Fruit fly (Drosophila melanogaster): Measurements from ENCODE around the gene Osi14.

Gene Osi14

dm6 chr3R:6265890-6266289 is 33.0 kb upstream of the Osi14 start, which contains the start of gene Osi10b:
TSS of gene Osi10b (plus strand) at chr3R:6266190.
- TF ChIP-seq Hr39 (GFP tag; optimal IDR thresholded peaks at IDR 0.05) (no peak), Eip75B (GFP tag; optimal IDR thresholded peaks at IDR 0.05) (no peak), Blimp-1 (GFP tag; optimal IDR thresholded peaks at IDR 0.05) (no peak), CG6854 (GFP tag; optimal IDR thresholded peaks at IDR 0.05) (no peak), CG34406 (GFP tag; optimal IDR thresholded peaks at IDR 0.05) (no peak), salr (GFP tag; optimal IDR thresholded peaks at IDR 0.05) (no peak), achi (GFP tag; optimal IDR thresholded peaks at IDR 0.05) (no peak), CG16779 (tag; optimal IDR thresholded peaks at IDR 0.05) (no peak), CG32006 (GFP tag; optimal IDR thresholded peaks at IDR 0.05) (no peak), Sox15 (GFP tag; optimal IDR thresholded peaks at IDR 0.05) (no peak), CG11902 (GFP tag; optimal IDR thresholded peaks at IDR 0.05) (no peak), Ets21C (GFP tag; optimal IDR thresholded peaks at IDR 0.05) (no peak), lz (GFP tag; optimal IDR thresholded peaks at IDR 0.05) (no peak), fkh (GFP tag; optimal IDR thresholded peaks at IDR 0.05) (no peak), dac (GFP tag; optimal IDR thresholded peaks at IDR 0.05) (no peak), eg (GFP tag; IDR thresholded peaks at IDR 0.05) (no peak), CG10631 (GFP tag; optimal IDR thresholded peaks at IDR 0.05) (no peak)

dm6 chr3R:6268657-6269056 is 30.3 kb upstream of the Osi14 start, which contains the start of gene Osi11:
TSS of gene Osi11 (minus strand) at chr3R:6268757.
- TF ChIP-seq Eip78C (GFP tag), result peak; percentile 10
- TF ChIP-seq Gug (GFP tag; IDR thresholded peaks at IDR 0.05), result no peak

dm6 chr3R:6269986-6270385 is 28.9 kb upstream of the Osi14 start:
- TF ChIP-seq eg (GFP tag; IDR thresholded peaks at IDR 0.05) (0 out of 3 replicates have a peak, but pooled peaks have one; percentile 33), CG6276 (GFP tag; optimal IDR thresholded peaks at IDR 0.05) (peak; percentile 60), achi (GFP tag; optimal IDR thresholded peaks at IDR 0.05) (no peak), ss (GFP tag; optimal IDR thresholded peaks at IDR 0.05) (no peak)

- TF ChIP-seq CG32006 (GFP tag; optimal IDR thresholded peaks at IDR 0.05), result peak; percentile 19
- TF ChIP-seq CG10631 (GFP tag; optimal IDR thresholded peaks at IDR 0.05), result no peak
These were observed 20.7 kb upstream of the Osi14 start, which contains the start of gene Osi12 for dm6 chr3R:6278231-6278630. TSS of gene Osi12 (plus strand) at chr3R:6278531.

- TF ChIP-seq Blimp-1 (GFP tag; optimal IDR thresholded peaks at IDR 0.05), result no peak
- TF ChIP-seq ss (GFP tag; optimal IDR thresholded peaks at IDR 0.05), result no peak
- no peak for TF ChIP-seq Sox15 (GFP tag; optimal IDR thresholded peaks at IDR 0.05)
- no peak for TF ChIP-seq fd85E (GFP tag; optimal IDR thresholded peaks at IDR 0.05)
- no peak for TF ChIP-seq topi (GFP tag; optimal IDR thresholded peaks at IDR 0.05)
- TF ChIP-seq CG6792 (GFP tag; optimal IDR thresholded peaks at IDR 0.05), result no peak
- TF ChIP-seq lz (GFP tag; optimal IDR thresholded peaks at IDR 0.05), result no peak
- no peak for TF ChIP-seq Eip78C (GFP tag)
- no peak for TF ChIP-seq CG11902 (GFP tag; optimal IDR thresholded peaks at IDR 0.05)
- TF ChIP-seq Eip75B (GFP tag; optimal IDR thresholded peaks at IDR 0.05), result no peak
- TF ChIP-seq cyc (GFP tag; optimal IDR thresholded peaks at IDR 0.05), result no peak
- no peak for TF ChIP-seq Sox102F (GFP tag; optimal IDR thresholded peaks at IDR 0.05)
These were observed 13.8 kb upstream of the Osi14 start, which contains the start of gene CG15597 for dm6 chr3R:6285100-6285499. TSS of gene CG15597 (minus strand) at chr3R:6285200.

dm6 chr3R:6287433-6287832 is 11.5 kb upstream of the Osi14 start, which contains the start of gene CG15594:
TSS of gene CG15594 (plus strand) at chr3R:6287733.
- TF ChIP-seq svp (GFP tag) (peak; percentile 15), dac (GFP tag; optimal IDR thresholded peaks at IDR 0.05) (no peak), net (GFP tag; optimal IDR thresholded peaks at IDR 0.05) (no peak)

- TF ChIP-seq CG8119 (GFP tag; IDR thresholded peaks at IDR 0.05), result no peak
- no peak for TF ChIP-seq CG1621 (tag; optimal IDR thresholded peaks at IDR 0.05)
- TF ChIP-seq CG15336 (GFP tag; IDR thresholded peaks at IDR 0.05), result no peak
- TF ChIP-seq Hr39 (GFP tag; optimal IDR thresholded peaks at IDR 0.05), result no peak
- no peak for TF ChIP-seq fd85E (GFP tag; optimal IDR thresholded peaks at IDR 0.05)
- TF ChIP-seq CG6163 (GFP tag; IDR thresholded peaks at IDR 0.05), result no peak
- TF ChIP-seq Eip78C (GFP tag), result no peak
- no peak for TF ChIP-seq CG6808 (GFP tag; optimal IDR thresholded peaks at IDR 0.05)
- no peak for TF ChIP-seq Blimp-1 (GFP tag; optimal IDR thresholded peaks at IDR 0.05)
- TF ChIP-seq CG32006 (GFP tag; optimal IDR thresholded peaks at IDR 0.05), result no peak
- no peak for TF ChIP-seq Met (GFP tag; optimal IDR thresholded peaks at IDR 0.05)
- no peak for TF ChIP-seq ss (GFP tag; optimal IDR thresholded peaks at IDR 0.05)
- TF ChIP-seq CG7368 (GFP tag; optimal IDR thresholded peaks at IDR 0.05), result no peak
- no peak for TF ChIP-seq CG10669 (GFP tag; optimal IDR thresholded peaks at IDR 0.05)
- no peak for TF ChIP-seq CG3032 (tag; optimal IDR thresholded peaks at IDR 0.05)
- no peak for TF ChIP-seq Ets96B (tag; optimal IDR thresholded peaks at IDR 0.05)
- TF ChIP-seq Sox14 (GFP tag; optimal IDR thresholded peaks at IDR 0.05), result no peak
- no peak for TF ChIP-seq dac (GFP tag; optimal IDR thresholded peaks at IDR 0.05)
- TF ChIP-seq Sox102F (GFP tag; optimal IDR thresholded peaks at IDR 0.05), result no peak
These were observed 8.6 kb upstream of the Osi14 start for dm6 chr3R:6290289-6290688.

Data from whole organism, prepupa.